Fruit fly (Drosophila melanogaster): ENCODE measurements around the gene Gr63a.

- peak; percentile 80 for TF ChIP-seq kay (GFP tag; ENCODE audit: borderline replicate concordance)
- TF ChIP-seq cnc (optimal IDR thresholded peaks at IDR 0.05), result no peak
- TF ChIP-seq ovo (GFP tag; optimal IDR thresholded peaks at IDR 0.05), result peak; percentile 68
- peak; percentile 63 for TF ChIP-seq CG11617 (GFP tag; optimal IDR thresholded peaks at IDR 0.05)
- peak; percentile 32 for TF ChIP-seq pad (GFP tag; optimal IDR thresholded peaks at IDR 0.05)
- TF ChIP-seq CG7045 (GFP tag; optimal IDR thresholded peaks at IDR 0.05), result peak; percentile 82
- TF ChIP-seq bab1 (GFP tag; optimal IDR thresholded peaks at IDR 0.05), result peak; percentile 55
Observed at dm6 chr3L:3902491-3903198, 6.2 kb upstream of the Gr63a start, which contains the start of gene Ubi-p63E.

Data from whole organism, adult.